Worm (Caenorhabditis elegans) whole organism, dauer: ENCODE data around the gene F49C12.11.
"Not testable (repeated sequence)": the region's sequence is repeated elsewhere in the genome, so short reads cannot be mapped to it uniquely, and the experiment has no call there.

Experiments
- unc-62 ChIP-seq: sonication (generic microtip); optimal IDR thresholded peaks from 2 replicates; lab custom pipeline; 2017; ENCODE audit warnings: missing biosample characterization, missing genetic modification reagents, missing genetic modification characterization

Gene F49C12.11

DNA sequence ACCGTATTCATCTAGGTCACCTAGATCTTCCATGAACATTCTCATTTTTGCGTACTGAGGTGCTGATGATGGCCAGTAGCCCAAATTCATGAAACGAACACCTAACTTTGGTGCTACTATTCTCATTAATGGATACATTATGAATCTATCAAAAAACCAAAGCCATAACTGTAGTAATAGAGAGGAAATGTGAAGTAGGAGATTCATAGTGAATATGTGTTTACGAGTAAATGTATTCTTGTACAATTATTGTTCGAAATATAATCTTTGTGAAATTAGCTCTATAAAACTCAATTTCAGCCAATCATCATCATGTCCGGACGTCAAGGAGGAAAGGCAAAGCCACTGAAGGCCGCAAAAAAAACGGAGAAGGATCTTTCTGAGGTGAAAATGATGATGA lies at the start of gene F49C12.11, which contains the start of gene nemt-1:
Gene F49C12.11, plus strand, starts transcription at position 301 of the 400 bp plus-strand sequence.
Gene nemt-1, minus strand, starts transcription at position 360 of the 400 bp plus-strand sequence.
- no peak for TF ChIP-seq unc-62

DNA sequence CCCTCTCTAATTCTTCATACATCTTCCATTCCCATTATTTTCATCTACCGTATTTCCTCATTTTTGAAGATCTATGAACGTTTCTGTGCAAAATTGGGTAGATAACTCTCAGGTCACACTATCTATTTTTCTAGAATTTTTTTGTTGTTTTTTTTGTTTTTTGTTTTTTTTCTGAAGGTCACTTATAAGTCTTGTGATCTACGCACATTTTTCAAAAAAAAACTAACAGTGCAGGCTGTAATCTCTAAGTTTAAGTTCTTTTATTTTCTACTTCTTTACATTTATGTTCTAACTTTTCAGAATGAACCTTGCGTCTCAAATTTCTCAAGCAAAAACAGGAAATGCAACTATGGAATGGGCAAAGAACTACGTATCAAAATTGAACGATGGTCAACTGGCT lies 49.4 kb upstream of the F49C12.11 start, which contains the start of gene flh-3:
Gene flh-3, plus strand, starts transcription at position 301 of the 400 bp plus-strand sequence.
- TF ChIP-seq unc-62 = no peak

- TF ChIP-seq unc-62 = no peak
Measured at ce11 chrIV:9274008-9274529, 45.1 kb upstream of the F49C12.11 start, which contains the start of gene nmy-3. Gene nmy-3, plus strand, starts transcription at chrIV:9274479.

ce11 chrIV:9286305-9286704 lies 32.9 kb upstream of the F49C12.11 start, which contains the start of gene nhr-267:
Gene nhr-267, minus strand, starts transcription at chrIV:9286405.
- TF ChIP-seq unc-62 = not testable (repeated sequence)

DNA sequence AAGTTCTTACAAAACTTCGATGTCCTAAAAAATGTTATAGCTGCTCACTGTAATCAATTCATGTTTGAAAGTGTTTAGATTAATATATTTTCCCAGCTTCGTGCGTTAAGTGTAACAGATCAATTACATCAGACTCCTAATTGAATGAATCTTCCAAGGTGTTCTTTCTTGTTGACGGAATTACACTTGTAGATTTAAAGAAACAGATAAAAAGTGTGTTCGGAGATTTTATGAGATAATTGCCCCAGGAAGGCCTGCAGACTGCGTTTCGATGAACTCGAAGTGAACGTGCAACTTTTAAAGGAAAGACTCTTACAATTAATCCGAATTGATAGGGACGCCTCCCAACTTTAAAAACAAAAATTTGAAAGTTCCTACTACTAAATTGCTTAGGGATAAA lies 29.5 kb upstream of the F49C12.11 start:
- no peak for TF ChIP-seq unc-62

ce11 chrIV:9293825-9294224 lies 25.4 kb upstream of the F49C12.11 start, which contains the start of gene nhr-264:
Gene nhr-264, minus strand, starts transcription at chrIV:9293925.
- TF ChIP-seq unc-62 = not testable (repeated sequence)

DNA sequence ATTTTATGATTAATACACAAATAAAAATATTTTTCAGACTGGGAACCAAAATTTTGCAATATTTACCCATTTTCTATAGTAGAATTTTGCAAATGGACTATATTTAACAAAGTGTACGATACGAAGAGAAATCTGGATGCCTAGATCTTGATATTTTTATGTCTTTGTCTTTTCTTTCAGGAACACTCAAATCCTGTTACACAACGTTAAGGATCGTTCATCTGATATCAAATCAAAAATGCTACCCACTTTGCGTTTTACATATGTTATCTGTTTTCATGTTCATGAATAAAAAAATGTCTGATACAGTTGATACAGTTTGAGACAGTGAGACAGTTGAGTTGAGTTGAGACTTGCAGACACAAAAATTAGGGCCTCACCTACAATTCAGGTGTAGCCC lies 22.9 kb upstream of the F49C12.11 start, which contains the start of gene F49C12.1:
Gene F49C12.1, minus strand, starts transcription at position 70 of the 400 bp plus-strand sequence.
- no peak for TF ChIP-seq unc-62

DNA sequence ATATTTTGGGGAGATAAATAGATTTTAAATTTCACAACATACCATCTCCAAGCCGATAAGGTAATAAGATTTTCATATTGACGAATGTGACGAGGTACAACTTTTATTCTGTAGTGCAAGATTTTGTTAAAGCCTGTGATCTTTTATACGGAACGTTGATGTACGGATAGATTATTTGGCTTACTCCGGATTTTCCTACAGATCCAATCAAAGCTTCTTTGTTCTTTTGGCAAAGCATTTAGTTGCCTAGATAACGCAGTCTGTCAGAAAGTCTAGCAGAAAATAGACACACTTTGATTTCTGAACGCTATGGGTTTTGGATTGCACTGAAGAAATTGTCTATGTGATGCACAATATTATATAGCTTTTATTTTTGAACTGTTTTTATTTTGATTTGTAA lies 20.0 kb upstream of the F49C12.11 start, which contains the start of gene F49C12.2:
Gene F49C12.2, minus strand, starts transcription at position 101 of the 400 bp plus-strand sequence.
- no peak for TF ChIP-seq unc-62

DNA sequence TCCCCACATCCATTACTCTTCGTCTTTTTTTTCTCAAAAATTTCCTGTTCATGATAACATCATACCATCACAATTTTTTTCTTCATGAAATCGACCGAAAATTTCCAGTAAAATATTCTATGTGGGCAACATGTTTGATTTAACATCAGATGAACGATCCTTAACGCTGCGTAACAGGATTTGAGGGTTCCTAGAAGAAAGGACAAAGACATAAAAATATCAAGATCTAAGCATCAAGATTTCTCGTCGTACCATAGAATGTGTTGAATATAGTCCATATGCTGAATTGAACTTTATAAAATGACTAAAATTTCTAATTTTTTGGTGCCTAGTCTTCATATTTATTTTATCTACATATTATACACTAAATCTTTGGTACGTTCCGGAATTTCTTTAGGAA lies 19.1 kb upstream of the F49C12.11 start, which contains the start of gene F49C12.3:
Gene F49C12.3, plus strand, starts transcription at position 301 of the 400 bp plus-strand sequence.
- no peak for TF ChIP-seq unc-62

ce11 chrIV:9303994-9304393 lies 15.2 kb upstream of the F49C12.11 start, which contains the start of gene F49C12.4:
Gene F49C12.4, minus strand, starts transcription at chrIV:9304094.
- no peak for TF ChIP-seq unc-62

DNA sequence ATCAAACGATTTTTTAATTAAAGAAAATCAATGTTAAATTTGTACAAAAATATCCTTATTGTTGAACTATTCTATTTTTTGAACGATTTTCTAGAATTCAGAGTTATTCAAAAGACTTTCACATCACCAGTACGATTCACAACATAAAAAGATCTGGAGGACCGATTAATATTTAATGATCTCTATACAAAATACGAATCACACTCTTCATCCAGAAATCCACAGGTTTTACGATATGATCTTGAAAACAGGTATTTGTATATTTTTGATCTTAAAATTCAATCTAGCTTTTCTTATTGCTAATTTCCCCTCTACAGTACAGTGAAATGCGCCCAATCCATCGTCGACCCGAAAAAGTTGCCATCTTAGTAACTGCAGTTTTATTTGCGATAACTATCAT lies 14.6 kb upstream of the F49C12.11 start, which contains the start of gene F49C12.5:
Gene F49C12.5, plus strand, starts transcription at position 301 of the 400 bp plus-strand sequence.
- no peak for TF ChIP-seq unc-62

- TF ChIP-seq unc-62 = no peak
Measured at ce11 chrIV:9308975-9309374, 10.2 kb upstream of the F49C12.11 start, which contains the start of gene F49C12.6. Gene F49C12.6, minus strand, starts transcription at chrIV:9309075.

ce11 chrIV:9310935-9311566 lies 8.1 kb upstream of the F49C12.11 start:
- no peak for TF ChIP-seq unc-62

ce11 chrIV:9312827-9313226 lies 6.4 kb upstream of the F49C12.11 start, which contains the start of gene F49C12.7:
Gene F49C12.7, minus strand, starts transcription at chrIV:9312927.
- TF ChIP-seq unc-62 = not testable (repeated sequence)

DNA sequence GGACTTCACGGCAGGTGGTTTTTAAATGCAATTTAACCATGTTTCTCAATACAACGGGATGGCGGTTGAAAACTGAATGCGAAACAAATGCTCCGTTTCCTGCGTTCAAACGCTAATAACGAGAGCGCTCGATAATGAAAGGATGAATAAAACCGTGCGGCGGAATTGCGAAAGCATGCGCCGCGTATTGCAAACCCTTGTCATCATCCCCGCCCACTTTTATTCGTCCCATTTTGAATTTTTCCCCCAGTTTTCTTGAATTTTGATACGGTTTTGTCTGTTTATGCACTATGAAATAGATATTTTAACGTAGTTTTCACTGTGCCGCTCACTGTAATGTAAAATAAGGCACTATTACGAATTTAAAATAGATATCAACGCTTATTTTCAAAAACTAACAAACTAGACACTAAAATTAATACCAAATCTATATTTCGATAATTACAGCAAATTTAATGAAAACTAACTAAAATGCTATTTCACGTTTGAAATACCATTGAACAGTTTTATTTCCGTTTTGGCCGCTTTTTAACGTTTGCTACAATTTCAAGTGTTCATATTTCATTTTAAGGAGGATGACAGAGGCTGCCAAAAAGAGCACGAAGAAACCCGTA lies 3.0 kb upstream of the F49C12.11 start, which contains the start of the genes F49C12.9 and rpn-7:
Gene F49C12.9, minus strand, starts transcription at position 148 of the 614 bp plus-strand sequence.
Gene rpn-7, plus strand, starts transcription at position 564 of the 614 bp plus-strand sequence.
- no peak for TF ChIP-seq unc-62

ce11 chrIV:9318147-9318546 lies 1.0 kb upstream of the F49C12.11 start:
- no peak for TF ChIP-seq unc-62

ce11 chrIV:9320023-9320422 lies 843 bp downstream of the F49C12.11 start:
- TF ChIP-seq unc-62 = no peak
